Worm (Caenorhabditis elegans): Measurements from ENCODE around the gene prp-40.

DNA sequence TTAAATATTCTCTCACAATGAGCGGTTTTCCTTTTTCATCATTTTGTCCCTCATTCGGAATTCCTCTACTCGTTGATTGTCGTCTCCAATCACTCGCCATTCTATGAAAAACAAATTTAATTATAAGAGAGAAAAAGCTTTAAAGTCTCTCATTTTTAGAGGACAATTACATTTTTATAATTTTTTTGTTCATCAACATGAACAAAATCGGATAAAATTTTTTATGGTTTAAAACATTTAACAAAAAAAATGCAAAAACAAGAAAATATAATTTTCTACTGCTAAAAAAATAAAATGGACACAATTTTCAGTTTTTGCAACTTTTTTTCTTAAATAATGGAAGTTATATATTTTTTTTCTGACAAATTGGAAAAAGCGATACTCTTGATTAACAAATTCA lies 5.7 kb upstream of the prp-40 start, which contains the start of gene F55H2.7:
- TF ChIP-seq nhr-11 (tag; optimal IDR thresholded peaks at IDR 0.05), result no peak
- no peak for TF ChIP-seq aly-2 (tag; optimal IDR thresholded peaks at IDR 0.05)
